Worm (Caenorhabditis elegans) whole organism, midembryonic: Measurements from ENCODE around the gene pals-28.

Experiments
- T22C8.4 ChIP-seq: fragments of 200-800 bp; sonication (Bioruptor generic); IDR thresholded peaks from 2 replicates; pipeline ENCODE4 v1.3.6; 2022; ENCODE audit warnings: missing genetic modification characterization, missing compliant biosample characterization
- klf-2 ChIP-seq: fragments of 200-800 bp; sonication (Bioruptor generic); conservative IDR thresholded peaks from 2 replicates; pipeline ENCODE4 v1.3.6; 2022; ENCODE audit warnings: missing genetic modification reagents, missing genetic modification characterization, missing compliant biosample characterization
- med-1 ChIP-seq: sonication (generic microtip); optimal IDR thresholded peaks from 2 replicates; lab custom pipeline; 2017; ENCODE audit warnings: missing genetic modification characterization, mild to moderate bottlenecking, missing compliant biosample characterization, antibody characterized with exemption, missing genetic modification reagents; ENCODE audit not compliant: insufficient read depth
- ztf-29 ChIP-seq: fragments of 200-800 bp; sonication (Bioruptor generic); IDR thresholded peaks from 2 replicates; pipeline ENCODE4 v1.3.6; 2022; ENCODE audit warnings: missing genetic modification reagents, missing genetic modification characterization, missing compliant biosample characterization

- TF ChIP-seq klf-2 (GFP tag; lab: Robert Waterston, UW) (no peak), T22C8.4 (GFP tag; lab: Robert Waterston, UW) (peak; percentile 64), ztf-29 (GFP tag; lab: Robert Waterston, UW) (no peak), med-1 (GFP tag; lab: Kevin White, UChicago) (no peak)
Measured at ce11 chrIII:4428797-4429196, 44.2 kb downstream of the pals-28 start.
